Worm (Caenorhabditis elegans) whole organism, L4 larva: ENCODE measurements around the gene atgl-1.
A peak's percentile ranks its signal among the peaks of the same experiment; 100 is the strongest.

Experiments
- R02D3.7 ChIP-seq: fragments of 150-350 bp; sonication (generic microtip); optimal IDR thresholded peaks from 3 replicates; lab custom pipeline; 2014; ENCODE audit warnings: missing biosample characterization, missing genetic modification characterization
- ama-1 ChIP-seq: fragments of 150-350 bp; optimal IDR thresholded peaks from 2 replicates; lab custom pipeline; 2014; ENCODE audit warnings: inconsistent platforms, mixed read lengths
- ceh-20 ChIP-seq: fragments of 200-800 bp; sonication (Bioruptor generic); IDR thresholded peaks from 2 replicates; pipeline ENCODE4 v1.3.6; 2022; ENCODE audit warnings: missing genetic modification reagents, missing genetic modification characterization, missing compliant biosample characterization
- ces-1 ChIP-seq: fragments of 150-350 bp; sonication (generic microtip); optimal IDR thresholded peaks from 4 replicates; lab custom pipeline; 2014; ENCODE audit warnings: missing biosample characterization, missing genetic modification reagents, missing genetic modification characterization
- jun-1 ChIP-seq: fragments of 150-350 bp; optimal IDR thresholded peaks from 2 replicates; lab custom pipeline; 2014; ENCODE audit warnings: missing biosample characterization, missing genetic modification reagents, missing genetic modification characterization
- lin-15B ChIP-seq: fragments of 150-350 bp; sonication (generic microtip); optimal IDR thresholded peaks from 3 replicates; lab custom pipeline; 2014; ENCODE audit warnings: missing biosample characterization, missing genetic modification characterization
- lsy-2 ChIP-seq, 2 experiments: fragments of 150-350 bp in 1 of 2; sonication (generic microtip) in 1 of 2; optimal IDR thresholded peaks; 2 replicates each; lab custom pipeline; 2014 to 2017; ENCODE audit warnings: missing biosample characterization in 2 of 2, missing genetic modification characterization in 2 of 2
- mep-1 ChIP-seq: fragments of 150-350 bp; sonication (generic microtip); optimal IDR thresholded peaks from 3 replicates; lab custom pipeline; 2014; ENCODE audit warnings: missing biosample characterization, missing genetic modification characterization
- nhr-111 ChIP-seq: fragments of 200-800 bp; sonication (Bioruptor generic); optimal IDR thresholded peaks from 2 replicates; lab custom pipeline; 2018; ENCODE audit warnings: mild to moderate bottlenecking, missing genetic modification characterization, missing compliant biosample characterization
- tag-97 ChIP-seq: fragments of 200-800 bp; sonication (Bioruptor generic); IDR thresholded peaks from 2 replicates; pipeline ENCODE4 v1.3.6; 2022; ENCODE audit warnings: missing genetic modification characterization, missing compliant biosample characterization
- unc-130 ChIP-seq: sonication (generic microtip); optimal IDR thresholded peaks from 2 replicates; lab custom pipeline; 2016; ENCODE audit warnings: missing genetic modification reagents, missing genetic modification characterization, missing compliant biosample characterization
- unc-62 ChIP-seq, 3 experiments: fragments of 150-350 bp in 1 of 3; sonication (generic microtip); optimal IDR thresholded peaks in 2 of 3; peaks in 1 of 3; 1 replicate in 1 of 3; 2 replicates in 2 of 3; lab custom pipeline; 2014 to 2017; ENCODE audit warnings: missing biosample characterization in 3 of 3, missing genetic modification characterization in 3 of 3, missing genetic modification reagents in 3 of 3, missing genotype in 1 of 3
- zag-1 ChIP-seq: fragments of 150-350 bp; optimal IDR thresholded peaks from 2 replicates; lab custom pipeline; 2014; ENCODE audit warnings: missing biosample characterization, missing genetic modification characterization
- zfp-2 ChIP-seq: sonication (generic microtip); optimal IDR thresholded peaks from 2 replicates; lab custom pipeline; 2016; ENCODE audit warnings: mild to moderate bottlenecking, missing genetic modification characterization, missing compliant biosample characterization

DNA sequence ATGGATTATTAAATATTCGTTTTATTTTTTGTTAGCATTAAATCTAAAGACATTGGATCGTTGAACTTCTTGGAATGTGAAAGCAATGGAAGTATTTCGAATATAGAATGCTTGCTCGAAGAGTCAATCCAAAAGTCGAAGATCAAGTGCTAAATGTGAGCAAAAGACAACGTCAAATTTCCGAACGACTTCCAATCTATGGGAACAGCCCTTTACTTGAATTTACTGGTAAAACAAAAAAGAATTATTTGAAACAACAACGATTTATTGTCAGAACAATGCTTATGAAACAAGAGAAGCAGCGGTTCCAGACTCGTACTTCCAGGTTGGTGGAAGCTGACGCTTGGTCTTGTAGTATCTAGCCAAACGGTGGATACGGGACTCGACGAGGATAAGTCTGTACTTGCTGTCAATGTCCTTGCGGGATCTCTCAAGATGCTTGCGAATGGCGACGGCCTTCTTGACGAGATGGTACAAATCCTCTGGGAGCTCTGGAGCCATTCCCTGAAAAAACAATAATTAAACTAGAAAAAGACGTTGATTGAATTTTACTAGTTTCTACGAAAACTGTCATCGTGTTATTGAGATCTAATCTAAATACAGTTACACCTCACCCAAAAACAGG lies 45.3 kb downstream of the atgl-1 start:
- no peak for TF ChIP-seq zfp-2
- TF ChIP-seq ceh-20 (GFP tag; lab: Robert Waterston, UW) = 0 out of 2 replicates have a peak, but pooled peaks have one; percentile 24
- TF ChIP-seq R02D3.7 (tag; lab: Kevin White, UChicago) = no peak
- TF ChIP-seq nhr-111 (GFP tag; lab: Kevin White, UChicago) = peak; percentile 7
- no peak for TF ChIP-seq zag-1 (tag; lab: Kevin White, UChicago)
- no peak for TF ChIP-seq jun-1 (tag; lab: Kevin White, UChicago)
- TF ChIP-seq ama-1 (lab: Kevin White, UChicago) = peak; percentile 55
- no peak for TF ChIP-seq lin-15B
- peak; percentile 61 for TF ChIP-seq unc-130 (GFP tag; lab: Kevin White, UChicago)
- peak in 1 of 2 experiments; percentile 7 for TF ChIP-seq lsy-2 (tag; optimal IDR thresholded peaks at IDR 0.05; lab: Kevin White, UChicago)
- no peak for TF ChIP-seq tag-97
- no peak for TF ChIP-seq unc-62 (GFP tag; optimal IDR thresholded peaks at IDR 0.05 in 1 of 2; lab: Kevin White, UChicago)
- no peak for TF ChIP-seq unc-62 (tag; optimal IDR thresholded peaks at IDR 0.05; lab: Kevin White, UChicago)
- TF ChIP-seq mep-1 (tag; lab: Kevin White, UChicago) = peak; percentile 33
- TF ChIP-seq ces-1 (GFP tag; lab: Kevin White, UChicago) = no peak
